Fruit fly (Drosophila melanogaster): ENCODE measurements around the gene CG6683.

Gene CG6683

DNA sequence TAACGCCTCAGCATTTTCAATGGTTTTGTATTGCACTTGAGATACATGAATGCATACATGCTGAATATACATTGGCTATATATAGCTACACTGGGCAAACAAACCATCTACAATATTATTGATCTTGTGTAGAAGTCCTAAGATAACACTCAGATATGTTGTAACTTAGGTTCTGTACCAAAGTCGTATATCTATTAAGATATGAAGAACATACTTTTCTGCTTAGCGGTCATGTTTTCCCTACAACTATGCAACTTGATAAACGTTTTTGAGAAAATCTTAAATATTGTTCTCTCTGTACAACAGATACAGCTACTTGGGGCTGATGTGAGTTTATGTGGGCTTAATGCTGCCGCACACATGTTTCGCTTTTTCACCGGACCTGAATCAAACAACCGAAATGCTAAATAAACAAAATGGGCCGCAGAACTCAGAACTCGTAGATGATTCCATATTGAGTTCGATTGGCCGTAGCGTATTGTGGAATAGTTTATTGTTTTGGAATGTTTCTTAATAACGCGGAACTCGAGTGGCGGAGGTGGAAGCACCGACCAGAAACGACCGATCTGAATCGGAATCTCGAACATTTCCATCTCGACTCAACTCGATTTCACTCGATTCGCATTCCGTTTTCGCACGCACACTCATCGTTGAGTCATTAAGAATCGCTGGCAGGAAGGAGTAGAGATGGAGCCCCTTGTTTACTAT, 34.6 kb upstream of the CG6683 start (continued):
- TF ChIP-seq CG4617 (GFP tag; optimal IDR thresholded peaks at IDR 0.05; ENCODE audit: borderline replicate concordance) (no peak), ems (GFP tag; optimal IDR thresholded peaks at IDR 0.05) (peak; percentile 15), CG4854 (GFP tag; optimal IDR thresholded peaks at IDR 0.05) (peak; percentile 23), CG17359 (tag; optimal IDR thresholded peaks at IDR 0.05) (peak; percentile 56), CG12391 (tag; optimal IDR thresholded peaks at IDR 0.05) (peak; percentile 56), dan (GFP tag; IDR thresholded peaks at IDR 0.05) (no peak), Xbp1 (GFP tag; optimal IDR thresholded peaks at IDR 0.05) (peak; percentile 38), CG7271 (tag; optimal IDR thresholded peaks at IDR 0.05) (no peak), CG16815 (GFP tag; optimal IDR thresholded peaks at IDR 0.05) (no peak), Trl (optimal IDR thresholded peaks at IDR 0.05) (no peak), Trl (GFP tag; optimal IDR thresholded peaks at IDR 0.05) (peak; percentile 56), bigmax (GFP tag; optimal IDR thresholded peaks at IDR 0.05) (no peak), gcm (GFP tag; optimal IDR thresholded peaks at IDR 0.05) (peak; percentile 62), E2f2 (GFP tag; IDR thresholded peaks at IDR 0.05) (peak; percentile 12; the same call in 1 of the 2 replicates), dpn (GFP tag; optimal IDR thresholded peaks at IDR 0.05) (peak; percentile 35 to 57), Gug (GFP tag; IDR thresholded peaks at IDR 0.05) (no peak), CG8281 (tag; optimal IDR thresholded peaks at IDR 0.05) (peak; percentile 14), phol (tag; optimal IDR thresholded peaks at IDR 0.05) (peak; percentile 55), twi (tag; optimal IDR thresholded peaks at IDR 0.05) (peak; percentile 93), pita (GFP tag; optimal IDR thresholded peaks at IDR 0.05) (no peak), Jarid2 (GFP tag; optimal IDR thresholded peaks at IDR 0.05) (peak; percentile 0), CG8359 (GFP tag; optimal IDR thresholded peaks at IDR 0.05; ENCODE audit: borderline replicate concordance) (no peak), HLH3B (GFP tag; IDR thresholded peaks at IDR 0.05) (no peak), dati (GFP tag; IDR thresholded peaks at IDR 0.05) (no peak), hkb (optimal IDR thresholded peaks at IDR 0.05) (no peak), hkb (GFP tag; IDR thresholded peaks at IDR 0.05) (peak; percentile 70), nerfin-2 (GFP tag; IDR thresholded peaks at IDR 0.05; ENCODE audit: partially characterized antibody) (no peak), fd96Cb (tag; optimal IDR thresholded peaks at IDR 0.05) (peak; percentile 53), D19B (GFP tag; optimal IDR thresholded peaks at IDR 0.05) (no peak), CG14860 (GFP tag; IDR thresholded peaks at IDR 0.05; ENCODE audit: partially characterized antibody) (no peak), sob (GFP tag; IDR thresholded peaks at IDR 0.05) (peak; percentile 34; the same call in 1 of the 2 replicates), CkIIα-i1 (GFP tag; IDR thresholded peaks at IDR 0.05) (no peak), CG2712 (tag; optimal IDR thresholded peaks at IDR 0.05) (peak; percentile 70), CG10147 (GFP tag; optimal IDR thresholded peaks at IDR 0.05) (peak; percentile 15), pzg (GFP tag; optimal IDR thresholded peaks at IDR 0.05) (no peak), Sry-δ (GFP tag; optimal IDR thresholded peaks at IDR 0.05) (peak; percentile 20), unpg (GFP tag; optimal IDR thresholded peaks at IDR 0.05) (peak; percentile 72), NC2α (GFP tag; optimal IDR thresholded peaks at IDR 0.05) (no peak), Ets97D (GFP tag; optimal IDR thresholded peaks at IDR 0.05) (no peak), ranshi (GFP tag; IDR thresholded peaks at IDR 0.05) (no peak), gsb (GFP tag; IDR thresholded peaks at IDR 0.05) (0 out of 2 replicates have a peak, but pooled peaks have one; percentile 7), en (GFP tag; optimal IDR thresholded peaks at IDR 0.05) (no peak), Camta (GFP tag; optimal IDR thresholded peaks at IDR 0.05) (peak; percentile 55), Kr (GFP tag; optimal IDR thresholded peaks at IDR 0.05) (no peak), H2.0 (GFP tag; IDR thresholded peaks at IDR 0.05) (no peak), kay (GFP tag; optimal IDR thresholded peaks at IDR 0.05) (no peak), BtbVII (GFP tag; optimal IDR thresholded peaks at IDR 0.05) (peak; percentile 3), lov (optimal IDR thresholded peaks at IDR 0.05) (no peak), lov (GFP tag; IDR thresholded peaks at IDR 0.05) (0 out of 3 replicates have a peak, but pooled peaks have one; percentile 45), Dek (tag; optimal IDR thresholded peaks at IDR 0.05) (no peak)
